Worm (Caenorhabditis elegans): Measurements from ENCODE around the gene srh-33.

DNA sequence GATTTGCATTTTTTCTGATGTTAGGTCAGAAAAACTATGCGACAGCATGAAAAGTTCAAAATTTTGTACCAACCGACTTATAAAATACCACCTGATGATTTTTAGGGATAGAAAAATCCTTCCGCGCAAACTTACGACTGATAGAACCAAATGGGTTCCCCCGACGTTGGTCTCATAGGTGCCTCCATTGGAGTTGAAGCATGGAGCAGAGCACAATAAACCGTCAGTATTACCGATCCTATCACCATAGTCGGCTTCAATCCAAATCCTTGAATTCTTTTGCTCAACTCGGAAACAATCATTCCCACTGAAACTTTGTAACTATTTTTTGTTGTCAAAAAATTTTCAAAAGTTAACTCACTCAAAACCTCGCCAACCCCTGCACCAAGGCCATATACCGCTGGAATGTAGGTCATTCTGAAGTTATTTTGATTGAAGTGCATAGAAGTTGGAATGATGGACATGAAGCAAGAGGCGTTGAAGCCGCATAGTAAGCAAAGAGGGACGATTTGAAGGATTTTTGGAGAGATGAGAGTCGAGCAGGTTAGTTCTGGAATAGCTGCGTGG, 3.8 kb downstream of the srh-33 start:
- TF ChIP-seq nhr-77 (tag; optimal IDR thresholded peaks at IDR 0.05) (no peak), skn-1 (tag; optimal IDR thresholded peaks at IDR 0.05) (no peak), ama-1 (optimal IDR thresholded peaks at IDR 0.05) (no peak), C34F6.9 (tag; optimal IDR thresholded peaks at IDR 0.05) (no peak), lin-13 (GFP tag; optimal IDR thresholded peaks at IDR 0.05) (no peak), nhr-237 (tag; optimal IDR thresholded peaks at IDR 0.05) (no peak), elt-3 (tag; optimal IDR thresholded peaks at IDR 0.05) (no peak), zag-1 (tag; optimal IDR thresholded peaks at IDR 0.05) (no peak), dmd-4 (tag; optimal IDR thresholded peaks at IDR 0.05) (no peak), snpc-4 (tag; optimal IDR thresholded peaks at IDR 0.05) (no peak), unc-39 (tag; optimal IDR thresholded peaks at IDR 0.05) (no peak), gmeb-1 (tag; optimal IDR thresholded peaks at IDR 0.05) (no peak)
